Fruit fly (Drosophila melanogaster) whole organism, embryonic: ENCODE results near the gene Ir94d.
A peak's percentile ranks its signal among the peaks of the same experiment; 100 is the strongest.

ENCODE experiments used
- Abd-B ChIP-seq: fragments of 200-800 bp; sonication (Bioruptor generic); optimal IDR thresholded peaks from 2 replicates; lab custom pipeline; 2018; ENCODE audit warnings: missing biosample characterization, mild to moderate bottlenecking, missing genetic modification characterization, moderate library complexity
- Bdp1 ChIP-seq: fragments of 200-800 bp; sonication (Bioruptor generic); optimal IDR thresholded peaks from 3 replicates; lab custom pipeline; 2016; ENCODE audit warnings: missing biosample characterization, missing genetic modification characterization
- C15 ChIP-seq: fragments of 200-800 bp; sonication (Bioruptor generic); IDR thresholded peaks from 3 replicates; pipeline ENCODE4 v1.3.6; 2022; ENCODE audit warnings: missing biosample characterization, missing genetic modification characterization
- CG1024 ChIP-seq: fragments of 200-800 bp; sonication (Bioruptor generic); IDR thresholded peaks from 2 replicates; pipeline ENCODE4 v1.3.6; 2022; ENCODE audit warnings: missing biosample characterization, missing genetic modification characterization
- CG10462 ChIP-seq: fragments of 200-800 bp; sonication (Bioruptor generic); optimal IDR thresholded peaks from 2 replicates; lab custom pipeline; 2016; ENCODE audit warnings: missing biosample characterization, missing genetic modification characterization
- CG10959 ChIP-seq: fragments of 200-800 bp; sonication (Bioruptor generic); IDR thresholded peaks from 2 replicates; pipeline ENCODE4 v1.3.6; 2022; ENCODE audit warnings: missing biosample characterization, missing genetic modification characterization
- CG11093 ChIP-seq: fragments of 200-800 bp; sonication (Bioruptor generic); IDR thresholded peaks from 3 replicates; pipeline ENCODE4 v1.3.6; 2022; ENCODE audit warnings: missing biosample characterization, missing genetic modification characterization
- CG11456 ChIP-seq: fragments of 200-800 bp; sonication (Bioruptor generic); IDR thresholded peaks from 3 replicates; pipeline ENCODE4 v1.3.6; 2022; ENCODE audit warnings: missing biosample characterization, missing genetic modification characterization
- CG12299 ChIP-seq: fragments of 200-800 bp; sonication (Bioruptor generic); optimal IDR thresholded peaks from 2 replicates; lab custom pipeline; 2018; ENCODE audit warnings: missing biosample characterization, mild to moderate bottlenecking, missing genetic modification characterization
- CG12659 ChIP-seq: fragments of 200-800 bp; sonication (Bioruptor generic); optimal IDR thresholded peaks from 3 replicates; lab custom pipeline; 2017; ENCODE audit warnings: mild to moderate bottlenecking, missing biosample characterization, missing genetic modification reagents, missing genetic modification characterization
- CG13624 ChIP-seq: fragments of 200-800 bp; sonication (Bioruptor generic); optimal IDR thresholded peaks from 2 replicates; lab custom pipeline; 2016; ENCODE audit warnings: missing biosample characterization, missing genetic modification characterization
- CG16779 ChIP-seq: fragments of 200-800 bp; sonication (Bioruptor generic); IDR thresholded peaks from 2 replicates; pipeline ENCODE4 v1.3.6; 2022; ENCODE audit warnings: missing biosample characterization, missing genetic modification characterization
- CG17359 ChIP-seq: fragments of 200-800 bp; sonication (Bioruptor generic); optimal IDR thresholded peaks from 3 replicates; lab custom pipeline; 2018; ENCODE audit warnings: missing biosample characterization, mild to moderate bottlenecking, missing genetic modification characterization, moderate library complexity
- CG17829 ChIP-seq: fragments of 200-800 bp; optimal IDR thresholded peaks from 2 replicates; lab custom pipeline; 2019; ENCODE audit warnings: missing biosample characterization, mild to moderate bottlenecking, missing genetic modification characterization, moderate library complexity
- CG18476 ChIP-seq: fragments of 200-800 bp; sonication (Bioruptor generic); optimal IDR thresholded peaks from 2 replicates; lab custom pipeline; 2016; ENCODE audit warnings: missing biosample characterization, mild to moderate bottlenecking, missing genetic modification characterization
- CG18599 ChIP-seq: fragments of 200-800 bp; sonication (Bioruptor generic); optimal IDR thresholded peaks from 3 replicates; lab custom pipeline; 2017; ENCODE audit warnings: missing biosample characterization, missing genetic modification characterization, mild to moderate bottlenecking, moderate library complexity, missing genetic modification reagents
- CG31441 ChIP-seq: fragments of 200-800 bp; sonication (Bioruptor generic); IDR thresholded peaks from 2 replicates; pipeline ENCODE4 v1.3.6; 2022; ENCODE audit warnings: missing biosample characterization, missing genetic modification characterization
- CG32532 ChIP-seq: fragments of 200-800 bp; sonication (Bioruptor generic); IDR thresholded peaks from 2 replicates; pipeline ENCODE4 v1.3.6; 2022; ENCODE audit warnings: missing biosample characterization, missing genetic modification characterization
- CG32772 ChIP-seq: fragments of 200-800 bp; sonication (Bioruptor generic); IDR thresholded peaks from 2 replicates; pipeline ENCODE4 v1.3.6; 2022; ENCODE audit warnings: missing biosample characterization, missing genetic modification characterization
- CG4854 ChIP-seq: fragments of 200-800 bp; sonication (Bioruptor generic); optimal IDR thresholded peaks from 2 replicates; lab custom pipeline; 2016; ENCODE audit warnings: missing biosample characterization, missing genetic modification characterization, inconsistent platforms
- CG5180 ChIP-seq: fragments of 200-800 bp; sonication (Bioruptor generic); optimal IDR thresholded peaks from 3 replicates; lab custom pipeline; 2017; ENCODE audit warnings: missing biosample characterization, missing genetic modification characterization, mild to moderate bottlenecking, moderate library complexity, missing genetic modification reagents
- CG6854 ChIP-seq: fragments of 200-800 bp; sonication (Bioruptor generic); optimal IDR thresholded peaks from 3 replicates; lab custom pipeline; 2017; ENCODE audit warnings: missing biosample characterization, mild to moderate bottlenecking, missing genetic modification characterization
- CG8924 ChIP-seq: fragments of 200-800 bp; optimal IDR thresholded peaks from 3 replicates; lab custom pipeline; 2019; ENCODE audit warnings: missing biosample characterization, mild to moderate bottlenecking, missing genetic modification characterization, moderate library complexity
- CG9797 ChIP-seq: fragments of 200-800 bp; sonication (Bioruptor generic); optimal IDR thresholded peaks from 3 replicates; lab custom pipeline; 2018; ENCODE audit warnings: missing biosample characterization, mild to moderate bottlenecking, missing genetic modification characterization
- CoRest ChIP-seq: fragments of 200-800 bp; sonication (Bioruptor generic); optimal IDR thresholded peaks from 3 replicates; lab custom pipeline; 2018; ENCODE audit warnings: missing biosample characterization, mild to moderate bottlenecking, missing genetic modification characterization, moderate library complexity
- Dek ChIP-seq: fragments of 200-800 bp; sonication (Bioruptor generic); optimal IDR thresholded peaks from 3 replicates; lab custom pipeline; 2019; ENCODE audit warnings: missing biosample characterization, mild to moderate bottlenecking, missing genetic modification characterization, moderate library complexity
- Dp ChIP-seq: fragments of 200-800 bp; sonication (Bioruptor generic); optimal IDR thresholded peaks from 2 replicates; lab custom pipeline; 2018; ENCODE audit warnings: missing biosample characterization, mild to moderate bottlenecking, missing genetic modification characterization, moderate library complexity
- E2f1 ChIP-seq: fragments of 200-800 bp; sonication (Bioruptor generic); IDR thresholded peaks from 2 replicates; pipeline ENCODE4 v1.3.6; 2022; ENCODE audit warnings: missing biosample characterization, missing genetic modification characterization
- Ets65A ChIP-seq: fragments of 200-800 bp; sonication (Bioruptor generic); peaks from one replicate; lab custom pipeline; 2016; ENCODE audit warnings: missing biosample characterization, missing genetic modification characterization
- Fer1 ChIP-seq: fragments of 200-800 bp; sonication (Bioruptor generic); optimal IDR thresholded peaks from 2 replicates; lab custom pipeline; 2017; ENCODE audit warnings: missing biosample characterization, mild to moderate bottlenecking, missing genetic modification characterization
- Rx ChIP-seq: fragments of 200-800 bp; sonication (Bioruptor generic); IDR thresholded peaks from 2 replicates; pipeline ENCODE4 v1.3.6; 2022; ENCODE audit warnings: missing biosample characterization, missing genetic modification characterization
- Side ChIP-seq: fragments of 200-800 bp; sonication (Bioruptor generic); optimal IDR thresholded peaks from 2 replicates; lab custom pipeline; 2016; ENCODE audit warnings: missing biosample characterization, missing genetic modification characterization
- Six4 ChIP-seq: fragments of 200-800 bp; sonication (Bioruptor generic); optimal IDR thresholded peaks from 2 replicates; lab custom pipeline; 2016; ENCODE audit warnings: missing biosample characterization, missing genetic modification characterization
- Sox100B ChIP-seq: fragments of 200-800 bp; sonication (Bioruptor generic); optimal IDR thresholded peaks from 3 replicates; lab custom pipeline; 2018; ENCODE audit warnings: missing biosample characterization, mild to moderate bottlenecking, missing genetic modification characterization
- Sry-δ ChIP-seq: fragments of 200-800 bp; sonication (Bioruptor generic); optimal IDR thresholded peaks from 2 replicates; lab custom pipeline; 2016; ENCODE audit warnings: missing biosample characterization, missing genetic modification characterization
- Xrp1 ChIP-seq: fragments of 200-800 bp; sonication (Bioruptor generic); IDR thresholded peaks from 2 replicates; pipeline ENCODE4 v1.3.6; 2022; ENCODE audit warnings: missing biosample characterization, missing genetic modification characterization
- amos ChIP-seq: fragments of 200-800 bp; sonication (Bioruptor generic); IDR thresholded peaks from 2 replicates; pipeline ENCODE4 v1.3.6; 2022; ENCODE audit warnings: missing biosample characterization, missing genetic modification characterization; ENCODE audit not compliant: partially characterized antibody
- ci ChIP-seq: fragments of 200-800 bp; sonication (Bioruptor generic); IDR thresholded peaks from 3 replicates; pipeline ENCODE4 v1.3.6; 2022; ENCODE audit warnings: missing biosample characterization, missing genetic modification characterization
- croc ChIP-seq: fragments of 200-800 bp; sonication (Bioruptor generic); conservative IDR thresholded peaks from 3 replicates; pipeline ENCODE4 v1.3.6; 2022; ENCODE audit warnings: missing biosample characterization, missing genetic modification characterization
- da ChIP-seq: fragments of 200-800 bp; sonication (Bioruptor generic); optimal IDR thresholded peaks from 2 replicates; lab custom pipeline; 2016; ENCODE audit warnings: missing biosample characterization, missing genetic modification characterization
- disco-r ChIP-seq: fragments of 200-800 bp; sonication (Bioruptor generic); optimal IDR thresholded peaks from 2 replicates; lab custom pipeline; 2016; ENCODE audit warnings: missing biosample characterization, missing genetic modification characterization
- dm ChIP-seq: fragments of 200-800 bp; sonication (Bioruptor generic); optimal IDR thresholded peaks from 3 replicates; lab custom pipeline; 2016; ENCODE audit warnings: missing biosample characterization, missing genetic modification characterization
- dysf ChIP-seq: fragments of 200-800 bp; sonication (Bioruptor generic); IDR thresholded peaks from 3 replicates; pipeline ENCODE4 v1.3.6; 2022; ENCODE audit warnings: missing biosample characterization, missing genetic modification characterization
- fd3F ChIP-seq: fragments of 200-800 bp; sonication (Bioruptor generic); optimal IDR thresholded peaks from 2 replicates; lab custom pipeline; 2018; ENCODE audit warnings: missing biosample characterization, mild to moderate bottlenecking, missing genetic modification characterization, moderate library complexity
- fd64A ChIP-seq: fragments of 200-800 bp; sonication (Bioruptor generic); optimal IDR thresholded peaks from 3 replicates; lab custom pipeline; 2018; ENCODE audit warnings: missing biosample characterization, mild to moderate bottlenecking, missing genetic modification characterization
- ftz-f1 ChIP-seq: fragments of 200-800 bp; sonication (Bioruptor generic); optimal IDR thresholded peaks from 2 replicates; lab custom pipeline; 2016; ENCODE audit warnings: missing biosample characterization, missing genetic modification characterization
- hbn ChIP-seq: fragments of 200-800 bp; sonication (Bioruptor generic); IDR thresholded peaks from 2 replicates; pipeline ENCODE4 v1.3.6; 2022; ENCODE audit warnings: missing biosample characterization, missing genetic modification characterization; ENCODE audit not compliant: partially characterized antibody
- her ChIP-seq: fragments of 200-800 bp; sonication (Bioruptor generic); optimal IDR thresholded peaks from 2 replicates; lab custom pipeline; 2016; ENCODE audit warnings: missing biosample characterization, missing genetic modification characterization
- tna ChIP-seq: fragments of 200-800 bp; sonication (Bioruptor generic); IDR thresholded peaks from 2 replicates; pipeline ENCODE4 v1.3.6; 2022; ENCODE audit warnings: missing biosample characterization, missing genetic modification characterization; ENCODE audit not compliant: partially characterized antibody

Gene Ir94d

dm6 chr3R:23402508-23402907 lies at the start of gene Ir94d:
Gene Ir94d (plus strand): TSS chr3R:23402808.
- TF ChIP-seq CG12299 (tag; lab: Kevin White, UChicago) (no peak), CG10462 (GFP tag; lab: Kevin White, UChicago) (no peak), Fer1 (GFP tag; lab: Kevin White, UChicago) (no peak), ci (GFP tag; lab: Robert Waterston, UW) (no peak), her (GFP tag; lab: Kevin White, UChicago) (no peak), Sry-δ (GFP tag; lab: Kevin White, UChicago) (no peak), CG10959 (no peak), CG16779 (no peak), CG9797 (GFP tag; lab: Kevin White, UChicago) (no peak), CG18476 (no peak), Rx (GFP tag; lab: Robert Waterston, UW) (no peak), CoRest (tag; lab: Kevin White, UChicago) (no peak), fd64A (GFP tag; lab: Kevin White, UChicago) (no peak), CG11456 (no peak), CG8924 (tag; lab: Kevin White, UChicago) (no peak), CG5180 (GFP tag; lab: Kevin White, UChicago) (no peak)

DNA sequence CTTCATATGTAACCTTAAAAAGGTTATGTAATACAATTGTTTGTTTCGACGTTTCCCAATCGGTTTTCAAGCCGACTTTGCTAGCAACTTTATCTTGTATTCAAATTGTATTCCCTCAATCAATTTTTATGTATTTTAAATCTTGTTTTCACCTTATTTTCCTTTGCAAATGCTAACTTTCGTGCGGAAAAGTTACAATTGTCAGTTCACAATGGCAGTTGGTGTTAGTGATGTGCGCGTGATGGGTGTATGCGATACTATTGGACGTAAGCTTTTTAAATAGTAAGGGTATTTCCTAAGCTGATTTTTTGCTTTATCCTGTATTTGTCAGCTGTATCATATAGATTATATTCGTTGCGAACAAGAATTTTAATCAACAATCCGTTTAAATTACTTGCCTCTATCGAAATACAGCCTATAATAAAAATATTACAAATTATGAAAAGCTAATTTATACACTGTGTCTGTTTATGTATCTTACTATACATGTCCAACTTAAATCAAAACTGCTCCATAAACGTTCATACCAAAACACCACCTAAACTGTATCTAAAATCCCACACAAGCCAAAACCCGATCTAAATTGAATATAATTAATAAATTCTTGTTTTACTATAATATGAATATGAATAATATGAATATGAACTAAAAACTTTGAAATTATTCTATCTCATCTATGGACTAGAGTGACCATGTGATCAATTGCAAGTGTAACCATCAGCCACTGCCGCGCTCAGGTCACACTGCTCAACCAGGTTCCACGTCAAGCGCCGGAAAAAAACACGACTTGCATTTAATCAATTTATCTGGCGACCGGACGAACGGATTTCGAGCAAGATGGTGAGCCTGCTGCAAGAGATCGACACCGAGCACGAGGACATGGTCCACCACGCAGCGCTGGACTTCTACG lies 46.5 kb upstream of the Ir94d start, which contains the start of the genes ATPsynCF6 and Sec13:
ATPsynCF6 (minus strand) TSS at position 236 of the 910 bp plus-strand sequence.
Sec13 (plus strand) TSS at position 450 of the 910 bp plus-strand sequence.
- TF ChIP-seq Dp (GFP tag; lab: Kevin White, UChicago) (no peak), CG13624 (GFP tag; lab: Kevin White, UChicago) (peak; percentile 20), Dek (tag; lab: Kevin White, UChicago) (peak; percentile 42), Ets65A (no peak), Sox100B (GFP tag; lab: Kevin White, UChicago) (peak; percentile 60), Abd-B (peak; percentile 62), Side (GFP tag; lab: Kevin White, UChicago) (peak; percentile 21), Bdp1 (no peak), amos (peak; percentile 96), dm (GFP tag; lab: Kevin White, UChicago) (no peak), Xrp1 (GFP tag; lab: Robert Waterston, UW) (peak; percentile 64), dysf (GFP tag; lab: Robert Waterston, UW) (peak; percentile 69; the same call in 2 of the 3 replicates), Six4 (GFP tag; lab: Kevin White, UChicago) (peak; percentile 34), CG11093 (GFP tag; lab: Robert Waterston, UW) (no peak; the same call in 2 of the 3 replicates), CG6854 (GFP tag; lab: Kevin White, UChicago) (no peak), CG17829 (tag; lab: Kevin White, UChicago) (peak; percentile 52), disco-r (peak; percentile 13), E2f1 (GFP tag; lab: Robert Waterston, UW) (peak; percentile 37; the same call in 1 of the 2 replicates), CG12659 (GFP tag; lab: Kevin White, UChicago) (peak; percentile 54), CG4854 (GFP tag; lab: Kevin White, UChicago) (peak; percentile 26), hbn (peak; percentile 85), C15 (GFP tag; lab: Robert Waterston, UW) (no peak), croc (GFP tag; lab: Robert Waterston, UW) (peak; percentile 38; the same call in 2 of the 3 replicates), ftz-f1 (GFP tag; lab: Kevin White, UChicago) (no peak), CG32772 (GFP tag; lab: Robert Waterston, UW) (peak; percentile 17; the same call in 1 of the 2 replicates), da (GFP tag; lab: Kevin White, UChicago) (no peak), CG32532 (peak; percentile 77), CG18599 (GFP tag; lab: Kevin White, UChicago) (peak; percentile 66), CG17359 (tag; lab: Kevin White, UChicago) (peak; percentile 59), fd3F (no peak), tna (GFP tag; lab: Robert Waterston, UW) (peak; percentile 83), CG31441 (GFP tag; lab: Robert Waterston, UW) (peak; percentile 60), CG1024 (no peak)
